Comparison of ENCODE assay signal across 7 worm cellular contexts in the genomic region with DNA sequence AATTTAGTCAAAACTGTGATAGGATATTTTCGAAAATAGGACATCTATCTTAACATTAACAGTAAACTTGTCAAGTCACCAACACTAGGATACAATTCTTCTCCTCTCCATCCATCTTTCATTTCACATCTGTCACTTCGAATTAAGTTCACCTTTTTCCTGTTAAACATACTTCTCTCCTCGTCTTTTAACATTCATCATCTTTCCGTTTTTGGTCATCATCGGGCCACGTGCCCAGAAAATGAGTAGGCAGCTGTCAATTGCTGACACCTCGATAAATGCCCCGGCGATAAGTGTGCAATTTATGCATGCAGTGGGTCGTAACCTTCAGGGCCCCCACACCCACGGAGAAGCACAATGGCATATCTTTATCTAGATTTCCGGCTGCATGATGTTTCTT.
TF ChIP-seq lines count a peak whose summit lies in the region.

No protein-coding gene starts in this region.

TF ChIP-seq in whole organism, L1 larva, 84 proteins besides CTCF, POLR2A, EP300 and RAD21 (continues in another document):
- no peak for TF ChIP-seq rnt-1 (tag; optimal IDR thresholded peaks at IDR 0.05; lab: Kevin White, UChicago)
- TF ChIP-seq dpl-1 (GFP tag; optimal IDR thresholded peaks at IDR 0.05; lab: Kevin White, UChicago): no peak
- no peak for TF ChIP-seq ztf-11 (tag; optimal IDR thresholded peaks at IDR 0.05; lab: Kevin White, UChicago)
- no peak for TF ChIP-seq snpc-4 (tag; optimal IDR thresholded peaks at IDR 0.05; lab: Kevin White, UChicago)
- TF ChIP-seq hlh-4 (tag; optimal IDR thresholded peaks at IDR 0.05; lab: Kevin White, UChicago): no peak
- TF ChIP-seq nhr-19 (GFP tag; conservative IDR thresholded peaks at IDR 0.05; lab: Robert Waterston, UW): peak; percentile 18; the same call in 1 of the 2 replicates
- no peak for TF ChIP-seq swsn-7 (tag; optimal IDR thresholded peaks at IDR 0.05; lab: Kevin White, UChicago)
- no peak for TF ChIP-seq nhr-11 (tag; optimal IDR thresholded peaks at IDR 0.05; lab: Kevin White, UChicago)
- TF ChIP-seq irx-1 (tag; optimal IDR thresholded peaks at IDR 0.05; lab: Kevin White, UChicago): no peak
- no peak for TF ChIP-seq nhr-76 (tag; optimal IDR thresholded peaks at IDR 0.05; lab: Kevin White, UChicago)
- peak in 2 of 6 experiments; percentile 61 to 78 for TF ChIP-seq elt-3 (tag; optimal IDR thresholded peaks at IDR 0.05; lab: Kevin White, UChicago)
- no peak for TF ChIP-seq lin-15B (tag; optimal IDR thresholded peaks at IDR 0.05; lab: Kevin White, UChicago)
- no peak for TF ChIP-seq C04F5.9 (tag; optimal IDR thresholded peaks at IDR 0.05; lab: Kevin White, UChicago)

TF ChIP-seq in whole organism, L2 larva, 48 proteins besides CTCF, POLR2A, EP300 and RAD21:
- TF ChIP-seq nhr-129 (tag; optimal IDR thresholded peaks at IDR 0.05; lab: Kevin White, UChicago): no peak
- TF ChIP-seq sma-3 (GFP tag; optimal IDR thresholded peaks at IDR 0.05; lab: Kevin White, UChicago): peak; percentile 67
- TF ChIP-seq mdl-1 (tag; optimal IDR thresholded peaks at IDR 0.05; lab: Kevin White, UChicago): peak in 1 of 2 experiments; percentile 29
- TF ChIP-seq lin-39 (tag; optimal IDR thresholded peaks at IDR 0.05; lab: Kevin White, UChicago): no peak
- TF ChIP-seq sma-9 (GFP tag; optimal IDR thresholded peaks at IDR 0.05; lab: Kevin White, UChicago): peak; percentile 83
- TF ChIP-seq sma-9 (tag; optimal IDR thresholded peaks at IDR 0.05; lab: Kevin White, UChicago): no peak
- TF ChIP-seq nhr-21 (tag; optimal IDR thresholded peaks at IDR 0.05; lab: Kevin White, UChicago): peak; percentile 43
- TF ChIP-seq elt-3 (tag; optimal IDR thresholded peaks at IDR 0.05; lab: Kevin White, UChicago): no peak
- TF ChIP-seq alr-1 (tag; optimal IDR thresholded peaks at IDR 0.05; lab: Kevin White, UChicago): no peak
- no peak for TF ChIP-seq nhr-11 (tag; optimal IDR thresholded peaks at IDR 0.05; lab: Kevin White, UChicago)
- no peak for TF ChIP-seq R02D3.7 (tag; optimal IDR thresholded peaks at IDR 0.05; lab: Kevin White, UChicago)
- peak; percentile 27 for TF ChIP-seq mab-5 (tag; optimal IDR thresholded peaks at IDR 0.05; lab: Kevin White, UChicago)

TF ChIP-seq in whole organism, L3 larva, 47 proteins besides CTCF, POLR2A, EP300 and RAD21:
- TF ChIP-seq nhr-23 (tag; optimal IDR thresholded peaks at IDR 0.05; lab: Kevin White, UChicago) (peak; percentile 55), ceh-28 (tag; optimal IDR thresholded peaks at IDR 0.05; lab: Kevin White, UChicago) (no peak), R02D3.7 (tag; optimal IDR thresholded peaks at IDR 0.05; lab: Kevin White, UChicago) (no peak), nhr-43 (tag; optimal IDR thresholded peaks at IDR 0.05; lab: Kevin White, UChicago; ENCODE audit: poor library complexity, severe bottlenecking) (peak; percentile 35), mml-1 (tag; optimal IDR thresholded peaks at IDR 0.05; lab: Kevin White, UChicago) (no peak)
TF ChIP-seq in whole organism, L3 larva: peak in this region for 2.

TF ChIP-seq in whole organism, L4 larva, 104 proteins besides CTCF, POLR2A, EP300 and RAD21 (continues in another document):
- peak; percentile 30 for TF ChIP-seq hlh-30 (tag; optimal IDR thresholded peaks at IDR 0.05; lab: Kevin White, UChicago; ENCODE audit: insufficient read depth)
- peak in 1 of 2 experiments; percentile 33 for TF ChIP-seq mdl-1 (tag; optimal IDR thresholded peaks at IDR 0.05; lab: Kevin White, UChicago)
- no peak for TF ChIP-seq nhr-42 (GFP tag; IDR thresholded peaks at IDR 0.05; lab: Robert Waterston, UW)
- no peak for TF ChIP-seq nhr-11 (tag; optimal IDR thresholded peaks at IDR 0.05; lab: Kevin White, UChicago)
- TF ChIP-seq zag-1 (tag; optimal IDR thresholded peaks at IDR 0.05; lab: Kevin White, UChicago): no peak
- no peak for TF ChIP-seq zip-11 (GFP tag; IDR thresholded peaks at IDR 0.05; lab: Robert Waterston, UW)
- TF ChIP-seq ceh-44 (GFP tag; IDR thresholded peaks at IDR 0.05; lab: Robert Waterston, UW): no peak
- no peak for TF ChIP-seq ceh-82 (tag; optimal IDR thresholded peaks at IDR 0.05; lab: Kevin White, UChicago)
- no peak for TF ChIP-seq duxl-1 (tag; optimal IDR thresholded peaks at IDR 0.05; lab: Kevin White, UChicago; ENCODE audit: poor library complexity)
- no peak for TF ChIP-seq mes-2 (tag; optimal IDR thresholded peaks at IDR 0.05; lab: Kevin White, UChicago; ENCODE audit: poor library complexity, severe bottlenecking)
- no peak for TF ChIP-seq saeg-2 (GFP tag; IDR thresholded peaks at IDR 0.05; lab: Robert Waterston, UW)
- no peak for TF ChIP-seq tag-97 (GFP tag; IDR thresholded peaks at IDR 0.05; lab: Robert Waterston, UW)
- TF ChIP-seq nhr-28 (tag; optimal IDR thresholded peaks at IDR 0.05; lab: Kevin White, UChicago): peak; percentile 34
- no peak for TF ChIP-seq jun-1 (tag; optimal IDR thresholded peaks at IDR 0.05; lab: Kevin White, UChicago)
- no peak for TF ChIP-seq Y75B8A.6 (GFP tag; IDR thresholded peaks at IDR 0.05; lab: Robert Waterston, UW)

TF ChIP-seq in whole organism, late embryonic, 69 proteins besides CTCF, POLR2A, EP300 and RAD21:
- TF ChIP-seq npax-4 (tag; optimal IDR thresholded peaks at IDR 0.05; lab: Kevin White, UChicago) (no peak), unc-55 (GFP tag; optimal IDR thresholded peaks at IDR 0.05; lab: Kevin White, UChicago) (peak; percentile 48)

TF ChIP-seq in whole organism, mixed stage, embryonic, 35 proteins besides CTCF, POLR2A, EP300 and RAD21:
- no peak for TF ChIP-seq lin-13 (tag; optimal IDR thresholded peaks at IDR 0.05; lab: Kevin White, UChicago)
- TF ChIP-seq sem-2 (GFP tag; optimal IDR thresholded peaks at IDR 0.05; lab: Kevin White, UChicago): no peak
- no peak for TF ChIP-seq nhr-12 (tag; optimal IDR thresholded peaks at IDR 0.05; lab: Kevin White, UChicago)
- no peak for TF ChIP-seq ceh-43 (GFP tag; optimal IDR thresholded peaks at IDR 0.05; lab: Kevin White, UChicago)
- TF ChIP-seq nhr-237 (tag; optimal IDR thresholded peaks at IDR 0.05; lab: Kevin White, UChicago): no peak
- TF ChIP-seq elt-1 (tag; optimal IDR thresholded peaks at IDR 0.05; lab: Kevin White, UChicago; ENCODE audit: borderline replicate concordance, insufficient read depth): no peak
- no peak for TF ChIP-seq ham-2 (GFP tag; optimal IDR thresholded peaks at IDR 0.05; lab: Kevin White, UChicago)
- peak; percentile 12 for TF ChIP-seq nhr-2 (tag; optimal IDR thresholded peaks at IDR 0.05; lab: Kevin White, UChicago)
- no peak for TF ChIP-seq unc-39 (tag; optimal IDR thresholded peaks at IDR 0.05; lab: Kevin White, UChicago)
- TF ChIP-seq pha-4 (tag; optimal IDR thresholded peaks at IDR 0.05; lab: Kevin White, UChicago): no peak
- TF ChIP-seq sptf-1 (tag; optimal IDR thresholded peaks at IDR 0.05; lab: Kevin White, UChicago): no peak
- TF ChIP-seq hlh-1 (tag; optimal IDR thresholded peaks at IDR 0.05; lab: Kevin White, UChicago): no peak
- TF ChIP-seq nhr-28 (tag; optimal IDR thresholded peaks at IDR 0.05; lab: Kevin White, UChicago): no peak
- no peak for TF ChIP-seq ztf-11 (tag; optimal IDR thresholded peaks at IDR 0.05; lab: Kevin White, UChicago)
- TF ChIP-seq lin-32 (GFP tag; optimal IDR thresholded peaks at IDR 0.05; lab: Kevin White, UChicago): no peak
- TF ChIP-seq M03D4.4 (tag; optimal IDR thresholded peaks at IDR 0.05; lab: Kevin White, UChicago): no peak
- TF ChIP-seq snpc-4 (tag; optimal IDR thresholded peaks at IDR 0.05; lab: Kevin White, UChicago): no peak
- peak; percentile 68 for TF ChIP-seq unc-62 (GFP tag; optimal IDR thresholded peaks at IDR 0.05; lab: Kevin White, UChicago)

TF ChIP-seq in whole organism, young adult, 124 proteins besides CTCF, POLR2A, EP300 and RAD21:
- TF ChIP-seq nhr-120 (GFP tag; IDR thresholded peaks at IDR 0.05; lab: Robert Waterston, UW) (no peak), F23B12.7 (tag; optimal IDR thresholded peaks at IDR 0.05; lab: Kevin White, UChicago; ENCODE audit: insufficient read depth) (no peak), let-607 (tag; optimal IDR thresholded peaks at IDR 0.05; lab: Kevin White, UChicago) (peak; percentile 18 to 92), lsl-1 (GFP tag; optimal IDR thresholded peaks at IDR 0.05; lab: Kevin White, UChicago) (no peak), attf-5 (GFP tag; optimal IDR thresholded peaks at IDR 0.05; lab: Kevin White, UChicago) (no peak), egl-18 (GFP tag; IDR thresholded peaks at IDR 0.05; lab: Robert Waterston, UW) (no peak), repo-1 (tag; optimal IDR thresholded peaks at IDR 0.05; lab: Kevin White, UChicago) (no peak), unc-62 (GFP tag; optimal IDR thresholded peaks at IDR 0.05; lab: Kevin White, UChicago) (peak; percentile 57), mxl-1 (tag; optimal IDR thresholded peaks at IDR 0.05; lab: Kevin White, UChicago) (no peak), nhr-90 (tag; optimal IDR thresholded peaks at IDR 0.05; lab: Kevin White, UChicago) (peak; percentile 18), nhr-80 (tag; optimal IDR thresholded peaks at IDR 0.05; lab: Kevin White, UChicago) (peak; percentile 78), dox-1 (GFP tag; IDR thresholded peaks at IDR 0.05; lab: Robert Waterston, UW) (peak; percentile 38; the same call in 1 of the 2 replicates), chd-7 (tag; optimal IDR thresholded peaks at IDR 0.05; lab: Kevin White, UChicago) (no peak), B0019.2 (GFP tag; conservative IDR thresholded peaks at IDR 0.05; lab: Robert Waterston, UW) (no peak), snpc-1.1 (tag; optimal IDR thresholded peaks at IDR 0.05; lab: Kevin White, UChicago; ENCODE audit: insufficient read depth) (no peak), sdz-38 (tag; optimal IDR thresholded peaks at IDR 0.05; lab: Kevin White, UChicago) (no peak), ceh-91 (GFP tag; IDR thresholded peaks at IDR 0.05; lab: Robert Waterston, UW) (no peak), atf-7 (tag; optimal IDR thresholded peaks at IDR 0.05; lab: Kevin White, UChicago) (peak; percentile 71), pbrm-1 (GFP tag; IDR thresholded peaks at IDR 0.05; lab: Robert Waterston, UW) (no peak), F10E7.11 (tag; optimal IDR thresholded peaks at IDR 0.05; lab: Kevin White, UChicago) (no peak), snpc-4 (GFP tag; optimal IDR thresholded peaks at IDR 0.05; lab: Kevin White, UChicago) (no peak), snpc-4 (tag; optimal IDR thresholded peaks at IDR 0.05; lab: Kevin White, UChicago) (no peak)
TF ChIP-seq in whole organism, young adult: peak in this region for 6.
